Fruit fly (Drosophila melanogaster) whole organism, pupa: ENCODE data around the gene Hrb27C.

Experiments
- CG10348 ChIP-seq: fragments of 200-800 bp; sonication (Bioruptor generic); IDR thresholded peaks from 2 replicates; pipeline ENCODE4 v1.3.6; 2022; ENCODE audit warnings: missing biosample characterization, missing genetic modification characterization
- CG15710 ChIP-seq: fragments of 200-800 bp; sonication (Bioruptor generic); optimal IDR thresholded peaks from 2 replicates; lab custom pipeline; 2018; ENCODE audit warnings: missing biosample characterization, mild to moderate bottlenecking, missing genetic modification characterization, moderate library complexity
- CG8159 ChIP-seq: fragments of 200-800 bp; sonication (Bioruptor generic); optimal IDR thresholded peaks from 3 replicates; lab custom pipeline; 2018; ENCODE audit warnings: missing biosample characterization, mild to moderate bottlenecking, missing genetic modification characterization, moderate library complexity
- CG9948 ChIP-seq: fragments of 200-800 bp; sonication (Bioruptor generic); optimal IDR thresholded peaks from 2 replicates; lab custom pipeline; 2018; ENCODE audit warnings: missing biosample characterization, mild to moderate bottlenecking, missing genetic modification characterization, moderate library complexity
- D1 ChIP-seq: fragments of 200-800 bp; sonication (Bioruptor generic); optimal IDR thresholded peaks from 2 replicates; lab custom pipeline; 2018; ENCODE audit warnings: missing biosample characterization, mild to moderate bottlenecking, missing genetic modification characterization, moderate library complexity
- Ets98B ChIP-seq: fragments of 200-800 bp; sonication (Bioruptor generic); IDR thresholded peaks from 2 replicates; pipeline ENCODE4 v1.3.6; 2022; ENCODE audit warnings: missing biosample characterization, missing genetic modification characterization
- Pif1A ChIP-seq: fragments of 200-800 bp; sonication (Bioruptor generic); optimal IDR thresholded peaks from 3 replicates; lab custom pipeline; 2016; ENCODE audit warnings: missing biosample characterization, missing genetic modification characterization
- fd96Ca ChIP-seq: fragments of 200-800 bp; sonication (Bioruptor generic); IDR thresholded peaks from 3 replicates; pipeline ENCODE4 v1.3.6; 2022; ENCODE audit warnings: missing biosample characterization, missing genetic modification characterization

dm6 chr2L:6945088-6945487, 24.6 kb downstream of the Hrb27C start, which contains the start of gene Fgop2:
- TF ChIP-seq CG8159 (no peak), Pif1A (GFP tag; lab: Kevin White, UChicago) (no peak), CG9948 (tag; lab: Kevin White, UChicago) (no peak), fd96Ca (GFP tag; lab: Robert Waterston, UW) (no peak), D1 (tag; lab: Kevin White, UChicago) (no peak), CG15710 (no peak), CG10348 (GFP tag; lab: Robert Waterston, UW) (no peak), Ets98B (no peak)
